Worm (Caenorhabditis elegans): ENCODE results near the gene B0410.1.
A peak's percentile ranks its signal among the peaks of the same experiment; 100 is the strongest.

B0410.1 gene

ce11 chrX:2931852-2932251, 37.5 kb downstream of the B0410.1 start (continued):
- TF ChIP-seq ceh-79 (tag; optimal IDR thresholded peaks at IDR 0.05) (no peak), ZK185.1 (tag; optimal IDR thresholded peaks at IDR 0.05; ENCODE audit: poor library complexity, severe bottlenecking) (no peak), rcor-1 (GFP tag; IDR thresholded peaks at IDR 0.05) (no peak), B0035.1 (tag; optimal IDR thresholded peaks at IDR 0.05) (no peak), hmg-1.2 (GFP tag; IDR thresholded peaks at IDR 0.05) (no peak), akir-1 (GFP tag; optimal IDR thresholded peaks at IDR 0.05) (no peak), dpl-1 (GFP tag; optimal IDR thresholded peaks at IDR 0.05) (no peak), ama-1 (optimal IDR thresholded peaks at IDR 0.05) (no peak), ama-1 (GFP tag; optimal IDR thresholded peaks at IDR 0.05) (no peak)

ce11 chrX:2933061-2933460, 38.7 kb downstream of the B0410.1 start, which contains the start of gene fard-1:
TSS of gene fard-1 (plus strand) at chrX:2933361.
- no peak for TF ChIP-seq Y53G8AR.9 (GFP tag; conservative IDR thresholded peaks at IDR 0.05)
- TF ChIP-seq aptf-3 (GFP tag; IDR thresholded peaks at IDR 0.05): no peak
- TF ChIP-seq snpc-1.1 (tag; optimal IDR thresholded peaks at IDR 0.05; ENCODE audit: insufficient read depth): no peak
- TF ChIP-seq cebp-2 (GFP tag; IDR thresholded peaks at IDR 0.05): no peak
- TF ChIP-seq lin-40 (tag; optimal IDR thresholded peaks at IDR 0.05): no peak
- no peak for TF ChIP-seq unc-130 (GFP tag; optimal IDR thresholded peaks at IDR 0.05)
- no peak for TF ChIP-seq bed-1 (GFP tag; IDR thresholded peaks at IDR 0.05)
- TF ChIP-seq F10E7.11 (tag; optimal IDR thresholded peaks at IDR 0.05): no peak
- no peak for TF ChIP-seq pha-4 (tag; optimal IDR thresholded peaks at IDR 0.05)
- no peak for TF ChIP-seq ceh-91 (GFP tag; IDR thresholded peaks at IDR 0.05)
- TF ChIP-seq efl-1 (GFP tag; optimal IDR thresholded peaks at IDR 0.05): no peak
- TF ChIP-seq somi-1 (GFP tag; optimal IDR thresholded peaks at IDR 0.05): no peak
- TF ChIP-seq nhr-179 (tag; optimal IDR thresholded peaks at IDR 0.05): no peak
- no peak for TF ChIP-seq ccch-3 (GFP tag; optimal IDR thresholded peaks at IDR 0.05)

ce11 chrX:2939085-2939484, 44.7 kb downstream of the B0410.1 start:
- no peak for TF ChIP-seq T26A5.8 (tag; optimal IDR thresholded peaks at IDR 0.05)
- no peak for TF ChIP-seq cebp-1 (GFP tag; IDR thresholded peaks at IDR 0.05)
- TF ChIP-seq cebp-1 (tag; optimal IDR thresholded peaks at IDR 0.05): peak; percentile 8
- no peak for TF ChIP-seq attf-5 (GFP tag; optimal IDR thresholded peaks at IDR 0.05)

- no peak for TF ChIP-seq pbrm-1 (GFP tag; IDR thresholded peaks at IDR 0.05)
- no peak for TF ChIP-seq ceh-40 (GFP tag; IDR thresholded peaks at IDR 0.05)
These were observed 45.2 kb downstream of the B0410.1 start for ce11 chrX:2939526-2939925.

- TF ChIP-seq ceh-100 (GFP tag; IDR thresholded peaks at IDR 0.05) (no peak), chd-7 (tag; optimal IDR thresholded peaks at IDR 0.05) (no peak), B0261.1 (tag; optimal IDR thresholded peaks at IDR 0.05) (no peak)
These were observed 46.2 kb downstream of the B0410.1 start, which contains the start of gene pfk-1.1 for ce11 chrX:2940572-2940971. TSS of gene pfk-1.1 (plus strand) at chrX:2940872.

ce11 chrX:2942327-2942726, 48.0 kb downstream of the B0410.1 start:
- 0 out of 2 replicates have a peak, but pooled peaks have one; percentile 14 for TF ChIP-seq C06A6.2 (GFP tag; conservative IDR thresholded peaks at IDR 0.05)
- TF ChIP-seq F10E7.11 (tag; optimal IDR thresholded peaks at IDR 0.05): no peak
- TF ChIP-seq T26A5.8 (tag; optimal IDR thresholded peaks at IDR 0.05): no peak
- no peak for TF ChIP-seq snpc-1.1 (tag; optimal IDR thresholded peaks at IDR 0.05; ENCODE audit: insufficient read depth)
- no peak for TF ChIP-seq ztf-22 (GFP tag; optimal IDR thresholded peaks at IDR 0.05)
- peak; percentile 30; the same call in 1 of the 2 replicates for TF ChIP-seq egrh-3 (GFP tag; IDR thresholded peaks at IDR 0.05)
- no peak for TF ChIP-seq F52B5.7 (tag; optimal IDR thresholded peaks at IDR 0.05)
- no peak for TF ChIP-seq ceh-40 (GFP tag; IDR thresholded peaks at IDR 0.05)
- TF ChIP-seq snpc-4 (GFP tag; optimal IDR thresholded peaks at IDR 0.05): no peak
- peak in 2 of 4 experiments; percentile 41 to 60 for TF ChIP-seq snpc-4 (tag; optimal IDR thresholded peaks at IDR 0.05)
- no peak for TF ChIP-seq cebp-1 (GFP tag; IDR thresholded peaks at IDR 0.05)
- no peak for TF ChIP-seq cebp-1 (tag; optimal IDR thresholded peaks at IDR 0.05)
- no peak for TF ChIP-seq attf-6 (GFP tag; IDR thresholded peaks at IDR 0.05)
- TF ChIP-seq zfh-2 (GFP tag; conservative IDR thresholded peaks at IDR 0.05): peak; percentile 82

All from whole organism, young adult.